Worm (Caenorhabditis elegans): Measurements from ENCODE around the gene Y116A8C.33.

DNA sequence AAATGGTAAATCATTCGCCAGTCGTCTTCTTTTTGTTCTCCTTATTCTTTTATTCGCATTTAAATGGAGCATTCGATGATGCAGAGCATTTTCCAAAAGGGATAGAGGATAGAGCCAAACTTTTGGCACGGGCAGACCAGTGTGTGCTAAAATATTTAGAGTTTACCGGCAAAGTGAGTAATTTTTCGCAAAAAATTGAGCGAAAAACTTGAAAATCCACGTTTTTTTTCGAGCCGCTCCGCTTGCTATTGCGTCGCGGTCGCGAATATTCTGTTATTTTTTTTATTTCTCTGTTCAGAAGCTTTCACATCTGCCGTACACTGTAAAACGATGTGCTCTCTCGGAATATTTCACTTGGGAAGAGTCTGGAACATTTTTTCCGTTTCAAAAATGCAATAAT lies 23.1 kb upstream of the Y116A8C.33 start, which contains the start of gene Y116A8C.43:
- TF ChIP-seq fos-1 (tag; optimal IDR thresholded peaks at IDR 0.05) (no peak), dmd-4 (tag; optimal IDR thresholded peaks at IDR 0.05) (no peak), ztf-11 (tag; optimal IDR thresholded peaks at IDR 0.05) (no peak)

Measured in whole organism, L2 larva.